Fruit fly (Drosophila melanogaster) whole organism, embryonic: Measurements from ENCODE around the gene wwk.

ENCODE experiments used
- Asciz ChIP-seq: fragments of 200-800 bp; sonication (Bioruptor generic); optimal IDR thresholded peaks from 2 replicates; lab custom pipeline; 2017; ENCODE audit warnings: missing biosample characterization, mild to moderate bottlenecking, missing genetic modification characterization, missing genetic modification reagents
- Atf3 ChIP-seq: fragments of 200-800 bp; sonication (Bioruptor generic); optimal IDR thresholded peaks from 3 replicates; lab custom pipeline; 2016; ENCODE audit warnings: missing biosample characterization, missing genetic modification characterization
- B-H1 ChIP-seq: fragments of 200-800 bp; sonication (Bioruptor generic); IDR thresholded peaks from 3 replicates; pipeline ENCODE4 v1.3.6; 2022; ENCODE audit warnings: missing biosample characterization, missing genetic modification characterization
- CG10267 ChIP-seq: fragments of 200-800 bp; sonication (Bioruptor generic); optimal IDR thresholded peaks from 2 replicates; lab custom pipeline; 2018; ENCODE audit warnings: missing biosample characterization, mild to moderate bottlenecking, missing genetic modification characterization, moderate library complexity
- CG10565 ChIP-seq: fragments of 200-800 bp; sonication (Bioruptor generic); optimal IDR thresholded peaks from 3 replicates; lab custom pipeline; 2016; ENCODE audit warnings: missing biosample characterization, mild to moderate bottlenecking, missing genetic modification characterization
- CG11504 ChIP-seq: fragments of 200-800 bp; sonication (Bioruptor generic); optimal IDR thresholded peaks from 3 replicates; lab custom pipeline; 2019; ENCODE audit warnings: missing biosample characterization, mild to moderate bottlenecking, missing genetic modification characterization, moderate library complexity
- CG11560 ChIP-seq: fragments of 200-800 bp; sonication (Bioruptor generic); IDR thresholded peaks from 3 replicates; pipeline ENCODE4 v1.3.6; 2022; ENCODE audit warnings: missing biosample characterization, missing genetic modification characterization
- CG12104 ChIP-seq: fragments of 200-800 bp; sonication (Bioruptor generic); optimal IDR thresholded peaks from 3 replicates; lab custom pipeline; 2016; ENCODE audit warnings: missing biosample characterization, missing genetic modification characterization
- CG12744 ChIP-seq: fragments of 200-800 bp; sonication (Bioruptor generic); optimal IDR thresholded peaks from 2 replicates; lab custom pipeline; 2016; ENCODE audit warnings: missing biosample characterization, missing genetic modification characterization
- CG13287 ChIP-seq: fragments of 200-800 bp; sonication (Bioruptor generic); IDR thresholded peaks from 2 replicates; pipeline ENCODE4 v1.3.6; 2022; ENCODE audit warnings: missing biosample characterization, missing genetic modification characterization; ENCODE audit not compliant: partially characterized antibody
- CG16779 ChIP-seq: fragments of 200-800 bp; sonication (Bioruptor generic); IDR thresholded peaks from 2 replicates; pipeline ENCODE4 v1.3.6; 2022; ENCODE audit warnings: missing biosample characterization, missing genetic modification characterization
- CG16863 ChIP-seq: fragments of 200-800 bp; sonication (Bioruptor generic); optimal IDR thresholded peaks from 3 replicates; lab custom pipeline; 2016; ENCODE audit warnings: missing biosample characterization, missing genetic modification characterization
- CG1792 ChIP-seq: fragments of 200-800 bp; sonication (Bioruptor generic); optimal IDR thresholded peaks from 2 replicates; lab custom pipeline; 2016; ENCODE audit warnings: missing biosample characterization, missing genetic modification characterization
- CG2875 ChIP-seq: fragments of 200-800 bp; sonication (Bioruptor generic); optimal IDR thresholded peaks from 2 replicates; lab custom pipeline; 2017; ENCODE audit warnings: missing biosample characterization, mild to moderate bottlenecking, missing genetic modification characterization, missing genetic modification reagents
- CG30431 ChIP-seq: fragments of 200-800 bp; sonication (Bioruptor generic); optimal IDR thresholded peaks from 2 replicates; lab custom pipeline; 2017; ENCODE audit warnings: missing biosample characterization, missing genetic modification characterization
- CG31224 ChIP-seq: fragments of 200-800 bp; sonication (Bioruptor generic); IDR thresholded peaks from 2 replicates; pipeline ENCODE4 v1.3.6; 2022; ENCODE audit warnings: missing biosample characterization, missing genetic modification characterization
- CG33557 ChIP-seq: fragments of 200-800 bp; sonication (Bioruptor generic); optimal IDR thresholded peaks from 2 replicates; lab custom pipeline; 2019; ENCODE audit warnings: missing biosample characterization, mild to moderate bottlenecking, missing genetic modification characterization, moderate library complexity
- CG5245 ChIP-seq: fragments of 200-800 bp; sonication (Bioruptor generic); optimal IDR thresholded peaks from 3 replicates; lab custom pipeline; 2016; ENCODE audit warnings: missing biosample characterization, missing genetic modification characterization
- CG7987 ChIP-seq: fragments of 200-800 bp; sonication (Bioruptor generic); optimal IDR thresholded peaks from 2 replicates; lab custom pipeline; 2018; ENCODE audit warnings: missing biosample characterization, mild to moderate bottlenecking, missing genetic modification characterization, moderate library complexity
- CG9817 ChIP-seq: fragments of 200-800 bp; sonication (Bioruptor generic); optimal IDR thresholded peaks from 2 replicates; lab custom pipeline; 2018; ENCODE audit warnings: missing biosample characterization, mild to moderate bottlenecking, missing genetic modification characterization, moderate library complexity
- Dip2 ChIP-seq: fragments of 200-800 bp; sonication (Bioruptor generic); IDR thresholded peaks from 2 replicates; pipeline ENCODE4 v1.3.6; 2022; ENCODE audit warnings: missing biosample characterization, missing genetic modification characterization
- Dip3 ChIP-seq: fragments of 200-800 bp; sonication (Bioruptor generic); optimal IDR thresholded peaks from 3 replicates; lab custom pipeline; 2016; ENCODE audit warnings: missing biosample characterization, missing genetic modification characterization
- Ets65A ChIP-seq: fragments of 200-800 bp; sonication (Bioruptor generic); peaks from one replicate; lab custom pipeline; 2016; ENCODE audit warnings: missing biosample characterization, missing genetic modification characterization
- HHEX ChIP-seq: fragments of 200-800 bp; sonication (Bioruptor generic); optimal IDR thresholded peaks from 3 replicates; lab custom pipeline; 2017; ENCODE audit warnings: missing biosample characterization, mild to moderate bottlenecking, missing genetic modification characterization, missing genetic modification reagents
- Hr39 ChIP-seq: fragments of >200 bp; optimal IDR thresholded peaks from 2 replicates; lab custom pipeline; 2017
- Jarid2 ChIP-seq: fragments of 200-800 bp; sonication (Bioruptor generic); optimal IDR thresholded peaks from 3 replicates; lab custom pipeline; 2017; ENCODE audit warnings: mild to moderate bottlenecking, missing biosample characterization, missing genetic modification reagents, missing genetic modification characterization
- MBD-R2 ChIP-seq: fragments of 200-800 bp; sonication (Bioruptor generic); IDR thresholded peaks from 2 replicates; pipeline ENCODE4 v1.3.6; 2022; ENCODE audit warnings: missing biosample characterization, missing genetic modification characterization
- Nf-YA ChIP-seq: fragments of 200-800 bp; sonication (Bioruptor generic); IDR thresholded peaks from 2 replicates; pipeline ENCODE4 v1.3.6; 2022; ENCODE audit warnings: missing biosample characterization, missing genetic modification characterization
- Rfx ChIP-seq: fragments of 200-800 bp; sonication (Bioruptor generic); IDR thresholded peaks from 2 replicates; pipeline ENCODE4 v1.3.6; 2022; ENCODE audit warnings: missing biosample characterization, missing genetic modification characterization
- Six4 ChIP-seq: fragments of 200-800 bp; sonication (Bioruptor generic); optimal IDR thresholded peaks from 2 replicates; lab custom pipeline; 2016; ENCODE audit warnings: missing biosample characterization, missing genetic modification characterization
- Ssrp ChIP-seq: fragments of 200-800 bp; sonication (Bioruptor generic); optimal IDR thresholded peaks from 2 replicates; lab custom pipeline; 2018; ENCODE audit warnings: missing biosample characterization, mild to moderate bottlenecking, missing genetic modification characterization, moderate library complexity
- TFAM ChIP-seq: fragments of 200-800 bp; sonication (Bioruptor generic); optimal IDR thresholded peaks from 2 replicates; lab custom pipeline; 2017; ENCODE audit warnings: missing biosample characterization, missing genetic modification characterization, inconsistent platforms
- Taf1 ChIP-seq: fragments of 200-800 bp; sonication (Bioruptor generic); IDR thresholded peaks from 2 replicates; pipeline ENCODE4 v1.3.6; 2022; ENCODE audit warnings: missing biosample characterization, missing genetic modification characterization
- Trl ChIP-seq, 3 experiments: fragments of >200 bp in 2 of 3; fragments of 200-800 bp in 1 of 3; sonication (Bioruptor generic) in 1 of 3; optimal IDR thresholded peaks; 2 replicates in 1 of 3; 3 replicates in 2 of 3; lab custom pipeline; 2016 to 2017; ENCODE audit warnings: missing biosample characterization in 1 of 3, missing genetic modification characterization in 1 of 3
- ac ChIP-seq: fragments of 200-800 bp; sonication (Bioruptor generic); optimal IDR thresholded peaks from 3 replicates; lab custom pipeline; 2017; ENCODE audit warnings: missing biosample characterization, mild to moderate bottlenecking, missing genetic modification characterization
- ase ChIP-seq: fragments of 200-800 bp; sonication (Bioruptor generic); IDR thresholded peaks from 3 replicates; pipeline ENCODE4 v1.3.6; 2022; ENCODE audit warnings: missing biosample characterization, missing genetic modification characterization
- bigmax ChIP-seq: fragments of 200-800 bp; sonication (Bioruptor generic); optimal IDR thresholded peaks from 2 replicates; lab custom pipeline; 2018; ENCODE audit warnings: missing biosample characterization, mild to moderate bottlenecking, missing genetic modification characterization
- bsh ChIP-seq, 2 experiments: fragments of 200-800 bp; sonication (Bioruptor generic); optimal IDR thresholded peaks; 2 replicates each; lab custom pipeline; 2017 to 2018; ENCODE audit warnings: mild to moderate bottlenecking in 2 of 2, missing biosample characterization in 2 of 2, missing genetic modification characterization in 2 of 2, moderate library complexity in 1 of 2
- cato ChIP-seq: fragments of 200-800 bp; sonication (Bioruptor generic); optimal IDR thresholded peaks from 2 replicates; lab custom pipeline; 2016; ENCODE audit warnings: missing biosample characterization, missing genetic modification characterization, borderline replicate concordance
- disco-r ChIP-seq: fragments of 200-800 bp; sonication (Bioruptor generic); optimal IDR thresholded peaks from 2 replicates; lab custom pipeline; 2016; ENCODE audit warnings: missing biosample characterization, missing genetic modification characterization
- fu2 ChIP-seq: fragments of 200-800 bp; sonication (Bioruptor generic); optimal IDR thresholded peaks from 2 replicates; lab custom pipeline; 2016; ENCODE audit warnings: missing biosample characterization, missing genetic modification characterization
- gt ChIP-seq: fragments of 200-800 bp; sonication (Bioruptor generic); IDR thresholded peaks from 2 replicates; pipeline ENCODE4 v1.3.6; 2022; ENCODE audit warnings: missing biosample characterization, missing genetic modification characterization
- kah ChIP-seq: fragments of 200-800 bp; sonication (Bioruptor generic); optimal IDR thresholded peaks from 2 replicates; lab custom pipeline; 2018; ENCODE audit warnings: missing biosample characterization, mild to moderate bottlenecking, missing genetic modification characterization
- klu ChIP-seq: fragments of 200-800 bp; sonication (Bioruptor generic); IDR thresholded peaks from 2 replicates; pipeline ENCODE4 v1.3.6; 2022; ENCODE audit warnings: missing biosample characterization, missing genetic modification characterization
- mld ChIP-seq: fragments of 200-800 bp; sonication (Bioruptor generic); IDR thresholded peaks from 3 replicates; pipeline ENCODE4 v1.3.6; 2022; ENCODE audit warnings: missing biosample characterization, missing genetic modification characterization; ENCODE audit not compliant: partially characterized antibody
- scrt ChIP-seq: fragments of 200-800 bp; sonication (Bioruptor generic); optimal IDR thresholded peaks from 2 replicates; lab custom pipeline; 2018; ENCODE audit warnings: missing biosample characterization, mild to moderate bottlenecking, missing genetic modification characterization, moderate library complexity
- slou ChIP-seq: fragments of 200-800 bp; sonication (Bioruptor generic); optimal IDR thresholded peaks from 3 replicates; lab custom pipeline; 2016; ENCODE audit warnings: missing biosample characterization, missing genetic modification characterization
- stc ChIP-seq: fragments of 200-800 bp; sonication (Bioruptor generic); IDR thresholded peaks from 2 replicates; pipeline ENCODE4 v1.3.6; 2022; ENCODE audit warnings: missing biosample characterization, missing genetic modification characterization
- tgo ChIP-seq: fragments of 200-800 bp; sonication (Bioruptor generic); IDR thresholded peaks from 3 replicates; pipeline ENCODE4 v1.3.6; 2022; ENCODE audit warnings: missing biosample characterization, missing genetic modification characterization
- tll ChIP-seq, 2 experiments: fragments of 200-800 bp in 1 of 2; fragments of >200 bp in 1 of 2; sonication (Bioruptor generic) in 1 of 2; optimal IDR thresholded peaks; 2 replicates each; lab custom pipeline; 2017 to 2019; ENCODE audit warnings: missing biosample characterization in 2 of 2, missing genetic modification characterization in 2 of 2, mild to moderate bottlenecking in 1 of 2, moderate library complexity in 1 of 2
- zf30C ChIP-seq: fragments of 200-800 bp; sonication (Bioruptor generic); optimal IDR thresholded peaks from 3 replicates; lab custom pipeline; 2018; ENCODE audit warnings: missing biosample characterization, mild to moderate bottlenecking, missing genetic modification characterization

wwk gene

DNA sequence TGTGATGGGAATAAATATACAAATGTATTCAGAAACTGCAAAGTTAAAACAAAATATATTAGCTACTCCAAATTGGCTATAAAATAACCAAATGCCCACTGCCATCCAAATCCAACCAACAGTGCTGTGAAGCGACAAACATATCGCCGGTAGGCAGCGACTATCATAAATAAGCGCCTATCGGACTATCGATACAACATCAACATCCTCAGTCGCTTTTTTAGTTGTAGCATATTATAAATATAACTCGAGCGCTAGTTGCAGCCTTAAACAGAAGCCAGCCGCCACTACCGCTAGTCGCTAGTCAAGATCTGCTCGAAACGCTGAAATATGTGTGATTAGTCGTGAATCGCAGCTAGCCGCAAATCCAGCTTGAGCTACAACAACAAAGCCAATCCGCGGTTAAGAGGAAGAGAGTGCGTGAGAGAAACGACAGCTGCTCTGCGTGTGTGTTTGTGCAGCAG, 35.2 kb upstream of the wwk start (continued):
- no peak for TF ChIP-seq CG31224 (GFP tag; lab: Robert Waterston, UW)
- peak; percentile 2 for TF ChIP-seq bigmax (GFP tag; lab: Kevin White, UChicago)
- TF ChIP-seq CG1792 (GFP tag; lab: Kevin White, UChicago): no peak
- TF ChIP-seq disco-r (GFP tag; lab: Kevin White, UChicago): no peak
- TF ChIP-seq ase (GFP tag; lab: Robert Waterston, UW): no peak
- TF ChIP-seq cato (GFP tag; lab: Kevin White, UChicago): no peak
- TF ChIP-seq CG5245: no peak
- TF ChIP-seq Six4 (GFP tag; lab: Kevin White, UChicago): no peak
- no peak for TF ChIP-seq stc (GFP tag; lab: Robert Waterston, UW)
- TF ChIP-seq ac: peak; percentile 60
- peak; percentile 92 for TF ChIP-seq CG10267 (tag; lab: Kevin White, UChicago)
- no peak for TF ChIP-seq CG16863 (GFP tag; lab: Kevin White, UChicago)
- TF ChIP-seq kah: no peak
- no peak for TF ChIP-seq Trl (optimal IDR thresholded peaks at IDR 0.05; lab: Kevin White, UChicago)
- no peak for TF ChIP-seq Trl (GFP tag; optimal IDR thresholded peaks at IDR 0.05; lab: Kevin White, UChicago)
- TF ChIP-seq Ets65A (GFP tag; lab: Kevin White, UChicago): peak; percentile 86
- peak; percentile 85 for TF ChIP-seq mld (GFP tag; lab: Robert Waterston, UW)
- TF ChIP-seq klu (GFP tag; lab: Robert Waterston, UW): no peak; the same call in 1 of the 2 replicates
- TF ChIP-seq Dip3: peak; percentile 37
- no peak for TF ChIP-seq HHEX (GFP tag; lab: Kevin White, UChicago)
- TF ChIP-seq TFAM (GFP tag; lab: Kevin White, UChicago): no peak
- peak; percentile 61 for TF ChIP-seq CG9817 (tag; lab: Kevin White, UChicago)
- TF ChIP-seq bsh (GFP tag; optimal IDR thresholded peaks at IDR 0.05; lab: Kevin White, UChicago): no peak
- no peak for TF ChIP-seq Jarid2
- no peak for TF ChIP-seq fu2 (GFP tag; lab: Kevin White, UChicago)
- no peak for TF ChIP-seq Atf3 (GFP tag; lab: Kevin White, UChicago)
- peak; percentile 59 for TF ChIP-seq CG7987
- no peak for TF ChIP-seq B-H1 (GFP tag; lab: Robert Waterston, UW)
- TF ChIP-seq slou (GFP tag; lab: Kevin White, UChicago): no peak
- no peak for TF ChIP-seq CG10565 (GFP tag; lab: Kevin White, UChicago)
- no peak for TF ChIP-seq zf30C
- TF ChIP-seq Taf1 (GFP tag; lab: Robert Waterston, UW): no peak
- no peak for TF ChIP-seq Ssrp (tag; lab: Kevin White, UChicago)
- TF ChIP-seq CG11504 (tag; lab: Kevin White, UChicago): no peak
- TF ChIP-seq CG16779: no peak
- TF ChIP-seq Rfx (GFP tag; lab: Robert Waterston, UW): no peak
- TF ChIP-seq tll (GFP tag; optimal IDR thresholded peaks at IDR 0.05; lab: Kevin White, UChicago): no peak
- TF ChIP-seq Hr39 (lab: Kevin White, UChicago): no peak
- TF ChIP-seq CG13287 (GFP tag; lab: Robert Waterston, UW): peak; percentile 81
- TF ChIP-seq CG33557 (GFP tag; lab: Kevin White, UChicago): peak; percentile 0
- no peak for TF ChIP-seq tgo (GFP tag; lab: Robert Waterston, UW)
- TF ChIP-seq Asciz: no peak
- no peak for TF ChIP-seq CG12744 (GFP tag; lab: Kevin White, UChicago)
- TF ChIP-seq Dip2 (GFP tag; lab: Robert Waterston, UW): no peak
- no peak for TF ChIP-seq CG12104 (GFP tag; lab: Kevin White, UChicago)
- TF ChIP-seq scrt (GFP tag; lab: Kevin White, UChicago): no peak
- TF ChIP-seq MBD-R2: peak; percentile 87
- TF ChIP-seq CG30431 (GFP tag; lab: Kevin White, UChicago): no peak
- no peak for TF ChIP-seq CG2875 (GFP tag; lab: Kevin White, UChicago)
- no peak for TF ChIP-seq Nf-YA (GFP tag; lab: Robert Waterston, UW)
- no peak for TF ChIP-seq gt
- TF ChIP-seq CG11560 (tag; lab: Robert Waterston, UW): no peak
